Worm (Caenorhabditis elegans) whole organism, mixed stage, embryonic: ENCODE measurements around the gene lrch-1.

Source experiments
- ceh-39 ChIP-seq: fragments of 150-350 bp; optimal IDR thresholded peaks from 2 replicates; lab custom pipeline; 2014; ENCODE audit warnings: missing biosample characterization, missing genetic modification characterization
- lin-13 ChIP-seq: fragments of 150-350 bp; optimal IDR thresholded peaks from 2 replicates; lab custom pipeline; 2014; ENCODE audit warnings: missing biosample characterization, missing genetic modification characterization
- lsy-2 ChIP-seq: fragments of 150-350 bp; optimal IDR thresholded peaks from 2 replicates; lab custom pipeline; 2014; ENCODE audit warnings: missing biosample characterization, missing genetic modification characterization
- nhr-12 ChIP-seq: fragments of 150-350 bp; optimal IDR thresholded peaks from 2 replicates; lab custom pipeline; 2014; ENCODE audit warnings: missing biosample characterization, missing genetic modification characterization
- nhr-237 ChIP-seq: fragments of 150-350 bp; optimal IDR thresholded peaks from 2 replicates; lab custom pipeline; 2014; ENCODE audit warnings: missing biosample characterization, missing genetic modification characterization
- nhr-28 ChIP-seq: fragments of 150-350 bp; optimal IDR thresholded peaks from 2 replicates; lab custom pipeline; 2014; ENCODE audit warnings: missing biosample characterization, missing genetic modification characterization
- nhr-76 ChIP-seq: sonication (generic microtip); optimal IDR thresholded peaks from 2 replicates; lab custom pipeline; 2017; ENCODE audit warnings: missing biosample characterization, missing genetic modification characterization
- sem-2 ChIP-seq: fragments of 200-800 bp; sonication (Bioruptor generic); optimal IDR thresholded peaks from 2 replicates; lab custom pipeline; 2018; ENCODE audit warnings: mild to moderate bottlenecking, missing genetic modification characterization, missing compliant biosample characterization
- snpc-4 ChIP-seq: fragments of 150-350 bp; optimal IDR thresholded peaks from 2 replicates; lab custom pipeline; 2014; ENCODE audit warnings: missing biosample characterization, missing genetic modification characterization
- unc-120 ChIP-seq: sonication (generic microtip); optimal IDR thresholded peaks from 2 replicates; lab custom pipeline; 2017; ENCODE audit warnings: missing genetic modification characterization, missing compliant biosample characterization; ENCODE audit not compliant: poor library complexity, severe bottlenecking
- unc-39 ChIP-seq: fragments of 150-350 bp; optimal IDR thresholded peaks from 2 replicates; lab custom pipeline; 2014; ENCODE audit warnings: missing biosample characterization, missing genetic modification characterization
- unc-62 ChIP-seq: fragments of 150-350 bp; optimal IDR thresholded peaks from 2 replicates; lab custom pipeline; 2014; ENCODE audit warnings: missing biosample characterization, missing genetic modification reagents, missing genetic modification characterization
- ztf-11 ChIP-seq: fragments of 150-350 bp; optimal IDR thresholded peaks from 2 replicates; lab custom pipeline; 2014; ENCODE audit warnings: missing biosample characterization, missing genetic modification characterization

DNA sequence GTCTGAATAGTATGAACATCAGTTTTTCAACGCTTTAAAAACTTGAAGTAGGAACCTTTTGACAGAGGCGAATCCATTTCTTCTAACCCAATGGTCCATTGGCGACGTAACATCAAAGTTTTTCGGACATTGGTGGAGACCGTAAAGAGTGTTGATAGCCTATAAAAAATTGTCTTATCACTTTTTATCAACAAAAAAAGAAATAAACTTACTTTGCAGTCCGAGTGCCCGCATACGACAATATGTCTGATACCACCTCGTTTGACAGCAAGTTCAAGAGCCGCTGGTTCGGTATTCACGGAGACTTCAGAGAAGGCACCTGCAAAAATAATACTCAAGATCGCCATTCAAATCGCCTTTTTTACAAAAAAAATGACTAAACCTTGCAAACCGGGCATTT is 13.1 kb downstream of the lrch-1 start:
- TF ChIP-seq ztf-11 (tag; lab: Kevin White, UChicago): no peak
- no peak for TF ChIP-seq nhr-76 (tag; lab: Kevin White, UChicago)
- TF ChIP-seq lsy-2 (tag; lab: Kevin White, UChicago): no peak
- TF ChIP-seq nhr-237: no peak
- no peak for TF ChIP-seq unc-39 (tag; lab: Kevin White, UChicago)
- no peak for TF ChIP-seq snpc-4 (tag; lab: Kevin White, UChicago)
- TF ChIP-seq unc-120 (tag; lab: Kevin White, UChicago): no peak
- no peak for TF ChIP-seq ceh-39
- no peak for TF ChIP-seq nhr-12 (tag; lab: Kevin White, UChicago)
- no peak for TF ChIP-seq unc-62 (GFP tag; lab: Kevin White, UChicago)
- no peak for TF ChIP-seq lin-13 (tag; lab: Kevin White, UChicago)
- TF ChIP-seq nhr-28 (tag; lab: Kevin White, UChicago): no peak
- TF ChIP-seq sem-2 (GFP tag; lab: Kevin White, UChicago): no peak
